Fruit fly (Drosophila melanogaster) whole organism, embryonic: ENCODE measurements around the gene CG13978.

Source experiments
- Bgb ChIP-seq: fragments of 200-800 bp; sonication (Bioruptor generic); IDR thresholded peaks from 2 replicates; pipeline ENCODE4 v1.3.6; 2022; ENCODE audit warnings: missing biosample characterization, missing genetic modification characterization; ENCODE audit not compliant: partially characterized antibody
- CG12769 ChIP-seq: fragments of 200-800 bp; sonication (Bioruptor generic); optimal IDR thresholded peaks from 2 replicates; lab custom pipeline; 2019; ENCODE audit warnings: missing biosample characterization, mild to moderate bottlenecking, missing genetic modification characterization, moderate library complexity
- CG6254 ChIP-seq: fragments of 200-800 bp; sonication (Bioruptor generic); optimal IDR thresholded peaks from 3 replicates; lab custom pipeline; 2017; ENCODE audit warnings: mild to moderate bottlenecking, missing biosample characterization, missing genetic modification reagents, missing genetic modification characterization
- CG8765 ChIP-seq: fragments of 200-800 bp; sonication (Bioruptor generic); IDR thresholded peaks from 2 replicates; pipeline ENCODE4 v1.3.6; 2022; ENCODE audit warnings: missing biosample characterization, missing genetic modification characterization
- CG9609 ChIP-seq: fragments of 200-800 bp; sonication (Bioruptor generic); optimal IDR thresholded peaks from 3 replicates; lab custom pipeline; 2016; ENCODE audit warnings: missing biosample characterization, missing genetic modification characterization
- Gug ChIP-seq: fragments of 200-800 bp; sonication (Bioruptor generic); IDR thresholded peaks from 4 replicates; pipeline ENCODE4 v1.3.6; 2022; ENCODE audit warnings: missing biosample characterization, missing genetic modification characterization
- HHEX ChIP-seq: fragments of 200-800 bp; sonication (Bioruptor generic); optimal IDR thresholded peaks from 3 replicates; lab custom pipeline; 2017; ENCODE audit warnings: missing biosample characterization, mild to moderate bottlenecking, missing genetic modification characterization, missing genetic modification reagents
- bsh ChIP-seq, 2 experiments: fragments of 200-800 bp; sonication (Bioruptor generic); optimal IDR thresholded peaks; 2 replicates each; lab custom pipeline; 2017 to 2018; ENCODE audit warnings: mild to moderate bottlenecking in 2 of 2, missing biosample characterization in 2 of 2, missing genetic modification characterization in 2 of 2, moderate library complexity in 1 of 2
- disco-r ChIP-seq: fragments of 200-800 bp; sonication (Bioruptor generic); optimal IDR thresholded peaks from 2 replicates; lab custom pipeline; 2016; ENCODE audit warnings: missing biosample characterization, missing genetic modification characterization
- fd64A ChIP-seq: fragments of 200-800 bp; sonication (Bioruptor generic); optimal IDR thresholded peaks from 3 replicates; lab custom pipeline; 2018; ENCODE audit warnings: missing biosample characterization, mild to moderate bottlenecking, missing genetic modification characterization
- lilli ChIP-seq: fragments of 200-800 bp; sonication (Bioruptor generic); optimal IDR thresholded peaks from 3 replicates; lab custom pipeline; 2016; ENCODE audit warnings: missing biosample characterization, missing genetic modification characterization
- salm ChIP-seq: fragments of 200-800 bp; sonication (Bioruptor generic); optimal IDR thresholded peaks from 2 replicates; lab custom pipeline; 2018; ENCODE audit warnings: missing biosample characterization, mild to moderate bottlenecking, missing genetic modification characterization
- tap ChIP-seq: fragments of 200-800 bp; optimal IDR thresholded peaks from 3 replicates; lab custom pipeline; 2019; ENCODE audit warnings: missing biosample characterization, mild to moderate bottlenecking, missing genetic modification characterization, moderate library complexity

DNA sequence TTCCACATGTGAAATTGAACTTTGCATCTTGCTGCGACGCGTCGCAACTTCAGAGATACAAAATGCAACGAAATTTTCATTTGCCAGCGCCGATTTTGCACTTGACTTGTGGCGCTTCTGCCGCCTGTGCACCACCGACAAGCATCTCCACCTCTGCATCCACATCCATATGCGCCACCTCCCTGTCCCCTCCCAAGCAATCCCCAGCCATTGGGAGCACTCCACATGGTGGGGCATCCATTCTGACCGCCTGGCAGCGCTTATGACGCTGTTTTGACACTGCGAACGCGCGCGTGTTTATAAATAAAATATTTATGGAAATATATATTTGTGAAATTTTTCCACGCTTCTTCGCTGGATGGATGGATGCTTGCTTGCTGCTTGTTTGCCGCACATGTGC lies 48.7 kb upstream of the CG13978 start:
- TF ChIP-seq tap (tag; lab: Kevin White, UChicago), result no peak
- no peak for TF ChIP-seq CG12769
- no peak for TF ChIP-seq lilli (GFP tag; lab: Kevin White, UChicago)
- TF ChIP-seq fd64A (GFP tag; lab: Kevin White, UChicago), result no peak
- no peak for TF ChIP-seq Bgb
- no peak for TF ChIP-seq CG8765 (GFP tag; lab: Robert Waterston, UW)
- TF ChIP-seq disco-r, result no peak
- TF ChIP-seq HHEX (GFP tag; lab: Kevin White, UChicago), result no peak
- no peak for TF ChIP-seq CG6254 (GFP tag; lab: Kevin White, UChicago)
- no peak for TF ChIP-seq Gug
- TF ChIP-seq CG9609 (GFP tag; lab: Kevin White, UChicago), result no peak
- TF ChIP-seq bsh (GFP tag; optimal IDR thresholded peaks at IDR 0.05; lab: Kevin White, UChicago), result no peak
- TF ChIP-seq salm (tag; lab: Kevin White, UChicago), result no peak
